Worm (Caenorhabditis elegans) whole organism, young adult: Measurements from ENCODE around the gene btb-6.
A peak's percentile ranks its signal among the peaks of the same experiment; 100 is the strongest.

Experiments used
- B0261.1 ChIP-seq: sonication (generic microtip); optimal IDR thresholded peaks from 2 replicates; lab custom pipeline; 2016; ENCODE audit warnings: mild to moderate bottlenecking, missing genetic modification characterization, moderate library complexity, missing compliant biosample characterization
- F23B12.7 ChIP-seq: sonication (generic microtip); optimal IDR thresholded peaks from 2 replicates; lab custom pipeline; 2017; ENCODE audit warnings: missing genetic modification characterization, mild to moderate bottlenecking, missing compliant biosample characterization, antibody characterized with exemption, moderate library complexity; ENCODE audit not compliant: insufficient read depth
- F37B4.10 ChIP-seq: fragments of 200-800 bp; sonication (Bioruptor generic); IDR thresholded peaks from 2 replicates; pipeline ENCODE4 v1.3.6; 2022; ENCODE audit warnings: missing genetic modification characterization, missing compliant biosample characterization
- F52B5.7 ChIP-seq: sonication (generic microtip); optimal IDR thresholded peaks from 2 replicates; lab custom pipeline; 2016; ENCODE audit warnings: mild to moderate bottlenecking, missing genetic modification characterization, missing compliant biosample characterization
- F55B11.4 ChIP-seq: sonication (generic microtip); optimal IDR thresholded peaks from 2 replicates; lab custom pipeline; 2016; ENCODE audit warnings: missing compliant biosample characterization, missing genetic modification characterization, borderline replicate concordance; ENCODE audit not compliant: insufficient read depth
- Y53F4B.3 ChIP-seq: fragments of 200-800 bp; sonication (Bioruptor generic); IDR thresholded peaks from 2 replicates; pipeline ENCODE4 v1.3.6; 2022; ENCODE audit warnings: missing genetic modification reagents, missing genetic modification characterization, missing compliant biosample characterization
- Y67H2A.10 ChIP-seq: fragments of 200-800 bp; sonication (Bioruptor generic); conservative IDR thresholded peaks from 2 replicates; pipeline ENCODE4 v1.3.6; 2022; ENCODE audit warnings: missing genetic modification reagents, missing genetic modification characterization, missing compliant biosample characterization
- Y79H2A.3 ChIP-seq: fragments of 200-800 bp; sonication (Bioruptor generic); conservative IDR thresholded peaks from 2 replicates; pipeline ENCODE4 v1.3.6; 2022; ENCODE audit warnings: missing genetic modification reagents, missing genetic modification characterization, missing compliant biosample characterization
- akir-1 ChIP-seq: fragments of 200-800 bp; sonication (Bioruptor generic); optimal IDR thresholded peaks from 2 replicates; lab custom pipeline; 2018; ENCODE audit warnings: mild to moderate bottlenecking, missing genetic modification characterization, moderate library complexity, missing compliant biosample characterization
- aptf-2 ChIP-seq: fragments of 200-800 bp; sonication (Bioruptor generic); conservative IDR thresholded peaks from 2 replicates; pipeline ENCODE4 v1.3.6; 2022; ENCODE audit warnings: missing genetic modification reagents, missing genetic modification characterization, missing compliant biosample characterization
- aptf-3 ChIP-seq: fragments of 200-800 bp; sonication (Bioruptor generic); IDR thresholded peaks from 2 replicates; pipeline ENCODE4 v1.3.6; 2022; ENCODE audit warnings: missing genetic modification characterization, missing compliant biosample characterization
- bed-1 ChIP-seq: fragments of 200-800 bp; sonication (Bioruptor generic); IDR thresholded peaks from 2 replicates; pipeline ENCODE4 v1.3.6; 2022; ENCODE audit warnings: missing genetic modification reagents, missing genetic modification characterization, missing compliant biosample characterization
- ceh-100 ChIP-seq: fragments of 200-800 bp; sonication (Bioruptor generic); IDR thresholded peaks from 2 replicates; pipeline ENCODE4 v1.3.6; 2022; ENCODE audit warnings: missing genetic modification reagents, missing genetic modification characterization, missing compliant biosample characterization
- ceh-91 ChIP-seq: fragments of 200-800 bp; sonication (Bioruptor generic); IDR thresholded peaks from 2 replicates; pipeline ENCODE4 v1.3.6; 2022; ENCODE audit warnings: missing genetic modification reagents, missing genetic modification characterization, missing compliant biosample characterization
- chd-7 ChIP-seq: sonication (generic microtip); optimal IDR thresholded peaks from 2 replicates; lab custom pipeline; 2016; ENCODE audit warnings: mild to moderate bottlenecking, missing genetic modification characterization, moderate library complexity, missing compliant biosample characterization
- dox-1 ChIP-seq: fragments of 200-800 bp; sonication (Bioruptor generic); IDR thresholded peaks from 2 replicates; pipeline ENCODE4 v1.3.6; 2022; ENCODE audit warnings: missing genetic modification reagents, missing genetic modification characterization, missing compliant biosample characterization
- dpl-1 ChIP-seq: fragments of 150-350 bp; optimal IDR thresholded peaks from 2 replicates; lab custom pipeline; 2014; ENCODE audit warnings: missing biosample characterization, missing genetic modification reagents, missing genetic modification characterization
- egl-44 ChIP-seq: fragments of 200-800 bp; sonication (Bioruptor generic); IDR thresholded peaks from 2 replicates; pipeline ENCODE4 v1.3.6; 2022; ENCODE audit warnings: missing genetic modification reagents, missing genetic modification characterization, missing compliant biosample characterization
- ekl-4 ChIP-seq: fragments of 200-800 bp; sonication (Bioruptor generic); IDR thresholded peaks from 2 replicates; pipeline ENCODE4 v1.3.6; 2022; ENCODE audit warnings: missing genetic modification reagents, missing genetic modification characterization, missing compliant biosample characterization
- fkh-3 ChIP-seq: sonication (generic microtip); optimal IDR thresholded peaks from 2 replicates; lab custom pipeline; 2016; ENCODE audit warnings: mild to moderate bottlenecking, missing genetic modification characterization, missing compliant biosample characterization
- him-1 ChIP-seq: sonication (generic microtip); optimal IDR thresholded peaks from 2 replicates; lab custom pipeline; 2016; ENCODE audit warnings: missing genotype, missing genetic modification reagents, missing genetic modification characterization, missing compliant biosample characterization
- hlh-12 ChIP-seq: sonication (generic microtip); optimal IDR thresholded peaks from 2 replicates; lab custom pipeline; 2016; ENCODE audit warnings: missing genetic modification characterization, missing compliant biosample characterization
- lsy-27 ChIP-seq: sonication (generic microtip); optimal IDR thresholded peaks from 2 replicates; lab custom pipeline; 2017; ENCODE audit warnings: missing genetic modification characterization, mild to moderate bottlenecking, missing compliant biosample characterization, antibody characterized with exemption, missing genotype, borderline replicate concordance; ENCODE audit not compliant: insufficient read depth
- madf-6 ChIP-seq: fragments of 200-800 bp; sonication (Bioruptor generic); IDR thresholded peaks from 2 replicates; pipeline ENCODE4 v1.3.6; 2022; ENCODE audit warnings: missing genetic modification reagents, missing genetic modification characterization, missing compliant biosample characterization
- nfya-1 ChIP-seq: sonication (generic microtip); optimal IDR thresholded peaks from 2 replicates; lab custom pipeline; 2017; ENCODE audit warnings: antibody characterized with exemption, missing compliant biosample characterization, missing genetic modification characterization, borderline replicate concordance; ENCODE audit not compliant: insufficient read depth
- nhr-120 ChIP-seq: fragments of 200-800 bp; sonication (Bioruptor generic); IDR thresholded peaks from 2 replicates; pipeline ENCODE4 v1.3.6; 2022; ENCODE audit warnings: missing genetic modification characterization, missing compliant biosample characterization
- nhr-27 ChIP-seq: fragments of 200-800 bp; sonication (Bioruptor generic); optimal IDR thresholded peaks from 2 replicates; lab custom pipeline; 2018; ENCODE audit warnings: mild to moderate bottlenecking, missing genetic modification characterization, moderate library complexity, missing compliant biosample characterization
- nhr-80 ChIP-seq: sonication (generic microtip); optimal IDR thresholded peaks from 2 replicates; lab custom pipeline; 2016; ENCODE audit warnings: missing genetic modification characterization, missing compliant biosample characterization
- pbrm-1 ChIP-seq: fragments of 200-800 bp; sonication (Bioruptor generic); IDR thresholded peaks from 2 replicates; pipeline ENCODE4 v1.3.6; 2022; ENCODE audit warnings: missing genetic modification reagents, missing genetic modification characterization, missing compliant biosample characterization
- snpc-3.4 ChIP-seq: sonication (generic microtip); optimal IDR thresholded peaks from 2 replicates; lab custom pipeline; 2017; ENCODE audit warnings: missing genetic modification characterization, mild to moderate bottlenecking, missing compliant biosample characterization, antibody characterized with exemption, moderate library complexity, missing genotype, missing genetic modification reagents
- tlf-1 ChIP-seq: fragments of 200-800 bp; sonication (Bioruptor generic); optimal IDR thresholded peaks from 2 replicates; lab custom pipeline; 2018; ENCODE audit warnings: mild to moderate bottlenecking, missing genetic modification characterization, missing compliant biosample characterization
- ztf-18 ChIP-seq: sonication (generic microtip); optimal IDR thresholded peaks from 2 replicates; lab custom pipeline; 2016; ENCODE audit warnings: missing genotype, mild to moderate bottlenecking, missing genetic modification characterization, missing compliant biosample characterization
- ztf-28 ChIP-seq: fragments of 200-800 bp; sonication (Bioruptor generic); IDR thresholded peaks from 2 replicates; pipeline ENCODE4 v1.3.6; 2022; ENCODE audit warnings: missing genetic modification reagents, missing genetic modification characterization, missing compliant biosample characterization

btb-6 gene

ce11 chrII:1714772-1715353 lies at the start of gene btb-6:
TSS of gene btb-6 (plus strand) at chrII:1715303.
- TF ChIP-seq F55B11.4 (tag; lab: Kevin White, UChicago) = no peak
- TF ChIP-seq bed-1 (GFP tag; lab: Robert Waterston, UW) = 0 out of 2 replicates have a peak, but pooled peaks have one; percentile 47
- no peak for TF ChIP-seq fkh-3
- TF ChIP-seq aptf-3 = peak; percentile 87; the same call in 1 of the 2 replicates
- TF ChIP-seq aptf-2 (GFP tag; lab: Robert Waterston, UW) = peak; percentile 97
- TF ChIP-seq Y67H2A.10 (GFP tag; lab: Robert Waterston, UW) = no peak
- TF ChIP-seq chd-7 (tag; lab: Kevin White, UChicago) = no peak
- TF ChIP-seq F37B4.10 (GFP tag; lab: Robert Waterston, UW) = no peak
- TF ChIP-seq ceh-91 (GFP tag; lab: Robert Waterston, UW) = no peak
- no peak for TF ChIP-seq Y53F4B.3 (GFP tag; lab: Robert Waterston, UW)
- TF ChIP-seq, all 124 proteins: peak for 3

DNA sequence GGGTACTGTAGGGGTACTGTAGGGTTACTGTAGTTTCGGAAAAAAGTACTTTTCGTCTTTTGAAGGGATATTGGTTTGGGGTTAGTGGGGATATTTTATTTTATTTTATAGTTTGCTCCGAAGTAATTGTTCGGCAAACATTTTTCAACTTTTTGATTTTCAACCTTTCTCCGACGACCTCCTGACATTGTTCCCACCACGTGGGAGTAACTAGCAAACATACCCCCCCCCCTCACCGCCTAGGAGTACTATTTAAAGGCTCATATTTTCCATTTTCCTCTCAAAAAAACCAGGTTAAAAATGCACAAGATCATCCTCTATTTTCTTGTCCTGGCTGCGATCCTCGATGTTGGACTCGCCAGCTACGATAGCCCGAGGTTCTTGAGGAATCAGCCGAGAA lies 49.1 kb upstream of the btb-6 start, which contains the start of gene srlf-29:
Gene srlf-29 (plus strand): TSS at position 301 of the 400 bp plus-strand sequence.
- TF ChIP-seq him-1 (tag; lab: Kevin White, UChicago) (no peak), ekl-4 (GFP tag; lab: Robert Waterston, UW) (no peak), nhr-27 (no peak), F52B5.7 (tag; lab: Kevin White, UChicago) (no peak), ztf-28 (GFP tag; lab: Robert Waterston, UW) (no peak), madf-6 (GFP tag; lab: Robert Waterston, UW) (no peak), tlf-1 (no peak), lsy-27 (tag; lab: Kevin White, UChicago) (no peak), nhr-120 (GFP tag; lab: Robert Waterston, UW) (no peak)

ce11 chrII:1668913-1669312 lies 46.2 kb upstream of the btb-6 start, which contains the start of gene srw-97:
TSS of gene srw-97 (minus strand) at chrII:1669013.
- no peak for TF ChIP-seq egl-44
- TF ChIP-seq B0261.1 (tag; lab: Kevin White, UChicago) = no peak
- no peak for TF ChIP-seq pbrm-1
- TF ChIP-seq nfya-1 (tag; lab: Kevin White, UChicago) = no peak
- TF ChIP-seq hlh-12 (tag; lab: Kevin White, UChicago) = no peak
- TF ChIP-seq Y79H2A.3 (GFP tag; lab: Robert Waterston, UW) = no peak
- TF ChIP-seq dpl-1 (GFP tag; lab: Kevin White, UChicago) = no peak
- no peak for TF ChIP-seq akir-1
- TF ChIP-seq F23B12.7 = no peak
- no peak for TF ChIP-seq ceh-100 (GFP tag; lab: Robert Waterston, UW)
- TF ChIP-seq ztf-18 (tag; lab: Kevin White, UChicago) = no peak
- no peak for TF ChIP-seq snpc-3.4 (tag; lab: Kevin White, UChicago)
- TF ChIP-seq him-1 (tag; lab: Kevin White, UChicago) = no peak

DNA sequence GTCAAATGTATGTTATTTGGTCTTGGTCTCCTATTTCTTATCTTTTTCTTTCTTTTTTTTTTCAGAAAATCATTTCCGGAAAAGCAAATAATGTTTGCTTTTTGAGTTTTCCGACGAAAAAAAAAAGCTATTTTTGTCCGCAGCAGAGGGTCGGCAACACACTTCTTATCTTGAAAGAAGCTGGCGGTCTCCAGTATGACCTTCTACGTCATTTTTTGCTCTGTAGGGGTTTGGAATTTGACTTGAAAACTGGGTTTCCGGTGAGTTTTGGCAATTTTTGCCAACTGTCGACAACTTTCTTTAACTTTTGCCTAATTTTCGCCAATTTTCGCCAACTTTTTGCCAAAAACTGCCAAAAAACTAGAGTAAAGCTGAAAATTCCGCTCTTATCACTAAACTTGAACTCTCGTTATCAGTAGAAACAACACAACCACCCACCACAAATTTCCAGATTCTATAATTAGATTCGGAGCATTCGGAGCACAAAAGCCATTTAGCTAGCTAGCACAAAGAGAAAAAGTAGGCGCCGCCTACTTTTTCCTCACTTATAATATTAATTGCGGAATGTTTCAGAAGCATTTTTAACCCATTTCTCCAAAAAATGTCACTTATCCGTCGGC lies 44.7 kb upstream of the btb-6 start, which contains the start of gene nhx-6:
Gene nhx-6 (plus strand): TSS at position 570 of the 620 bp plus-strand sequence.
- TF ChIP-seq nhr-80 (tag; lab: Kevin White, UChicago) = peak; percentile 47
- 0 out of 2 replicates have a peak, but pooled peaks have one; percentile 17 for TF ChIP-seq dox-1
- TF ChIP-seq ceh-91 (GFP tag; lab: Robert Waterston, UW) = no peak
- TF ChIP-seq, all 124 proteins: peak for 2
